Worm (Caenorhabditis elegans) whole organism, L4 larva: ENCODE data around the gene frm-8.
A peak's percentile ranks its signal among the peaks of the same experiment; 100 is the strongest.

Experiments
- F44E2.7 ChIP-seq: fragments of 200-800 bp; sonication (Bioruptor generic); IDR thresholded peaks from 2 replicates; pipeline ENCODE4 v2.1.2; 2022; ENCODE audit warnings: missing genetic modification characterization, missing compliant biosample characterization
- R02D3.7 ChIP-seq: fragments of 150-350 bp; sonication (generic microtip); optimal IDR thresholded peaks from 3 replicates; lab custom pipeline; 2014; ENCODE audit warnings: missing biosample characterization, missing genetic modification characterization
- T20F7.1 ChIP-seq: fragments of 200-800 bp; sonication (Bioruptor generic); optimal IDR thresholded peaks from 2 replicates; lab custom pipeline; 2018; ENCODE audit warnings: mild to moderate bottlenecking, missing genetic modification characterization, missing compliant biosample characterization
- Y105C5A.15 ChIP-seq: fragments of 200-800 bp; sonication (Bioruptor generic); IDR thresholded peaks from 2 replicates; pipeline ENCODE4 v1.3.6; 2022; ENCODE audit warnings: missing genetic modification characterization, missing compliant biosample characterization
- aha-1 ChIP-seq: fragments of 150-350 bp; peaks from one replicate; lab custom pipeline; 2014; ENCODE audit warnings: missing biosample characterization, missing genetic modification characterization
- aly-2 ChIP-seq: sonication (generic microtip); optimal IDR thresholded peaks from 2 replicates; lab custom pipeline; 2018; ENCODE audit warnings: missing biosample characterization, missing genetic modification characterization
- ama-1 ChIP-seq: fragments of 150-350 bp; optimal IDR thresholded peaks from 2 replicates; lab custom pipeline; 2014; ENCODE audit warnings: inconsistent platforms, mixed read lengths
- ceh-20 ChIP-seq: fragments of 200-800 bp; sonication (Bioruptor generic); IDR thresholded peaks from 2 replicates; pipeline ENCODE4 v1.3.6; 2022; ENCODE audit warnings: missing genetic modification reagents, missing genetic modification characterization, missing compliant biosample characterization
- ceh-28 ChIP-seq: fragments of 150-350 bp; optimal IDR thresholded peaks from 2 replicates; lab custom pipeline; 2014; ENCODE audit warnings: missing biosample characterization, missing genetic modification reagents, missing genetic modification characterization
- ceh-32 ChIP-seq: sonication (generic microtip); optimal IDR thresholded peaks from 2 replicates; lab custom pipeline; 2016; ENCODE audit warnings: mild to moderate bottlenecking, missing genetic modification characterization, missing compliant biosample characterization; ENCODE audit not compliant: poor library complexity
- daf-8 ChIP-seq: fragments of 200-800 bp; sonication (Bioruptor generic); IDR thresholded peaks from 2 replicates; pipeline ENCODE4 v1.3.6; 2022; ENCODE audit warnings: missing genetic modification characterization, missing compliant biosample characterization
- dmd-8 ChIP-seq: fragments of 200-800 bp; sonication (Bioruptor generic); IDR thresholded peaks from 2 replicates; pipeline ENCODE4 v1.3.6; 2022; ENCODE audit warnings: missing genetic modification characterization, missing compliant biosample characterization
- dpl-1 ChIP-seq: fragments of 150-350 bp; optimal IDR thresholded peaks from 2 replicates; lab custom pipeline; 2014; ENCODE audit warnings: missing biosample characterization, missing genetic modification reagents, missing genetic modification characterization
- duxl-1 ChIP-seq: sonication (generic microtip); optimal IDR thresholded peaks from 2 replicates; lab custom pipeline; 2016; ENCODE audit warnings: mild to moderate bottlenecking, missing genetic modification characterization, moderate library complexity, missing compliant biosample characterization; ENCODE audit not compliant: poor library complexity
- fkh-10 ChIP-seq: fragments of 150-350 bp; optimal IDR thresholded peaks from 2 replicates; lab custom pipeline; 2014; ENCODE audit warnings: missing biosample characterization, missing genetic modification reagents, missing genetic modification characterization
- hif-1 ChIP-seq, 2 experiments: sonication (generic microtip); optimal IDR thresholded peaks; 2 replicates each; lab custom pipeline; 2016 to 2017; ENCODE audit warnings: missing compliant biosample characterization in 2 of 2, missing genetic modification characterization in 2 of 2, missing genetic modification reagents in 2 of 2, missing genotype in 2 of 2, mild to moderate bottlenecking in 1 of 2
- hlh-11 ChIP-seq: fragments of 200-800 bp; sonication (Bioruptor generic); optimal IDR thresholded peaks from 2 replicates; lab custom pipeline; 2018; ENCODE audit warnings: mild to moderate bottlenecking, missing genetic modification characterization, missing compliant biosample characterization
- lim-7 ChIP-seq: fragments of 200-800 bp; sonication (Bioruptor generic); IDR thresholded peaks from 2 replicates; pipeline ENCODE4 v1.3.6; 2022; ENCODE audit warnings: missing genetic modification characterization, missing compliant biosample characterization
- lin-13 ChIP-seq: fragments of 150-350 bp; optimal IDR thresholded peaks from 2 replicates; lab custom pipeline; 2014; ENCODE audit warnings: missing biosample characterization, missing genetic modification reagents, missing genetic modification characterization
- lir-3 ChIP-seq: sonication (generic microtip); optimal IDR thresholded peaks from 2 replicates; lab custom pipeline; 2016; ENCODE audit warnings: mild to moderate bottlenecking, missing genetic modification characterization, missing compliant biosample characterization
- mdt-29 ChIP-seq: fragments of 200-800 bp; sonication (Bioruptor generic); IDR thresholded peaks from 2 replicates; pipeline ENCODE4 v1.3.6; 2022; ENCODE audit warnings: missing genetic modification reagents, missing genetic modification characterization, missing compliant biosample characterization
- mes-2 ChIP-seq: sonication (generic microtip); optimal IDR thresholded peaks from 2 replicates; lab custom pipeline; 2016; ENCODE audit warnings: missing genotype, mild to moderate bottlenecking, missing genetic modification characterization, missing compliant biosample characterization; ENCODE audit not compliant: poor library complexity, severe bottlenecking
- mxl-2 ChIP-seq: fragments of 200-800 bp; sonication (Bioruptor generic); conservative IDR thresholded peaks from 2 replicates; pipeline ENCODE4 v1.3.6; 2022; ENCODE audit warnings: missing genetic modification reagents, missing genetic modification characterization, missing compliant biosample characterization
- nhr-102 ChIP-seq: sonication (generic microtip); optimal IDR thresholded peaks from 2 replicates; lab custom pipeline; 2016; ENCODE audit warnings: mild to moderate bottlenecking, missing genetic modification characterization, moderate library complexity, missing compliant biosample characterization
- nhr-11 ChIP-seq: fragments of 150-350 bp; optimal IDR thresholded peaks from 2 replicates; lab custom pipeline; 2014; ENCODE audit warnings: missing biosample characterization, missing genetic modification characterization
- nhr-237 ChIP-seq: sonication (generic microtip); optimal IDR thresholded peaks from 2 replicates; lab custom pipeline; 2017; ENCODE audit warnings: missing biosample characterization, missing genetic modification characterization
- nhr-25 ChIP-seq: sonication (generic microtip); optimal IDR thresholded peaks from 2 replicates; lab custom pipeline; 2017; ENCODE audit warnings: missing genetic modification characterization, mild to moderate bottlenecking, missing compliant biosample characterization, antibody characterized with exemption, moderate library complexity, borderline replicate concordance; ENCODE audit not compliant: insufficient read depth
- nhr-28 ChIP-seq: fragments of 150-350 bp; optimal IDR thresholded peaks from 2 replicates; lab custom pipeline; 2014; ENCODE audit warnings: missing biosample characterization, missing genetic modification characterization
- nhr-77 ChIP-seq: fragments of 150-350 bp; optimal IDR thresholded peaks from 2 replicates; lab custom pipeline; 2014; ENCODE audit warnings: missing biosample characterization, missing genetic modification characterization
- pqm-1 ChIP-seq: sonication (generic microtip); optimal IDR thresholded peaks from 2 replicates; lab custom pipeline; 2017; ENCODE audit warnings: missing biosample characterization, missing genetic modification characterization
- saeg-2 ChIP-seq: fragments of 200-800 bp; sonication (Bioruptor generic); IDR thresholded peaks from 2 replicates; pipeline ENCODE4 v1.3.6; 2022; ENCODE audit warnings: missing genetic modification reagents, missing genetic modification characterization, missing compliant biosample characterization
- set-16 ChIP-seq: fragments of 200-800 bp; sonication (Bioruptor generic); IDR thresholded peaks from 2 replicates; pipeline ENCODE4 v1.3.6; 2022; ENCODE audit warnings: missing genetic modification reagents, missing genetic modification characterization, missing compliant biosample characterization
- zag-1 ChIP-seq: fragments of 150-350 bp; optimal IDR thresholded peaks from 2 replicates; lab custom pipeline; 2014; ENCODE audit warnings: missing biosample characterization, missing genetic modification characterization
- ztf-11 ChIP-seq: fragments of 150-350 bp; optimal IDR thresholded peaks from 2 replicates; lab custom pipeline; 2014; ENCODE audit warnings: missing biosample characterization, missing genetic modification characterization
- ztf-7 ChIP-seq: fragments of 150-350 bp; optimal IDR thresholded peaks from 2 replicates; lab custom pipeline; 2014; ENCODE audit warnings: missing biosample characterization, missing genetic modification characterization

Gene frm-8

ce11 chrIII:3170538-3170937, 48.4 kb downstream of the frm-8 start:
- TF ChIP-seq ztf-7 (no peak), ceh-28 (tag; lab: Kevin White, UChicago) (peak; percentile 98), nhr-77 (tag; lab: Kevin White, UChicago) (no peak), F44E2.7 (GFP tag; lab: Robert Waterston, UW) (no peak)

ce11 chrIII:3169279-3169678, 49.7 kb downstream of the frm-8 start:
- TF ChIP-seq lir-3 (no peak), duxl-1 (no peak), T20F7.1 (GFP tag; lab: Kevin White, UChicago) (no peak), dpl-1 (no peak), R02D3.7 (no peak), ceh-28 (tag; lab: Kevin White, UChicago) (no peak), fkh-10 (GFP tag; lab: Kevin White, UChicago) (no peak), daf-8 (GFP tag; lab: Robert Waterston, UW) (no peak), set-16 (GFP tag; lab: Robert Waterston, UW) (peak; percentile 79)

- TF ChIP-seq mdt-29 (no peak), saeg-2 (GFP tag; lab: Robert Waterston, UW) (no peak), nhr-11 (tag; lab: Kevin White, UChicago) (no peak), ztf-11 (tag; lab: Kevin White, UChicago) (no peak), ceh-32 (no peak), lin-13 (no peak)
These were observed 53.6 kb downstream of the frm-8 start, which contains the start of gene R148.5 for ce11 chrIII:3165309-3165708. Gene R148.5 (plus strand): TSS chrIII:3165639.

- TF ChIP-seq fkh-10 (GFP tag; lab: Kevin White, UChicago): no peak
- TF ChIP-seq ceh-20 (GFP tag; lab: Robert Waterston, UW): no peak
- no peak for TF ChIP-seq Y105C5A.15 (GFP tag; lab: Robert Waterston, UW)
- TF ChIP-seq nhr-102 (tag; lab: Kevin White, UChicago): no peak
- no peak for TF ChIP-seq aha-1
- no peak for TF ChIP-seq hif-1 (tag; optimal IDR thresholded peaks at IDR 0.05; lab: Kevin White, UChicago)
- no peak for TF ChIP-seq nhr-28 (tag; lab: Kevin White, UChicago)
- no peak for TF ChIP-seq lin-13
- TF ChIP-seq nhr-237 (tag; lab: Kevin White, UChicago): no peak
- no peak for TF ChIP-seq F44E2.7 (GFP tag; lab: Robert Waterston, UW)
- no peak for TF ChIP-seq ama-1 (lab: Kevin White, UChicago)
These were observed 55.5 kb downstream of the frm-8 start for ce11 chrIII:3163448-3163847.

- TF ChIP-seq mes-2: no peak
- no peak for TF ChIP-seq dmd-8 (GFP tag; lab: Robert Waterston, UW)
- no peak for TF ChIP-seq pqm-1 (tag; lab: Kevin White, UChicago)
- TF ChIP-seq nhr-28 (tag; lab: Kevin White, UChicago): peak; percentile 23
- TF ChIP-seq nhr-25 (tag; lab: Kevin White, UChicago): peak; percentile 73
These were observed 57.4 kb downstream of the frm-8 start for ce11 chrIII:3161600-3161999.

- TF ChIP-seq lim-7 (no peak), zag-1 (tag; lab: Kevin White, UChicago) (no peak), hlh-11 (no peak), ceh-32 (no peak), aly-2 (tag; lab: Kevin White, UChicago) (no peak), mxl-2 (GFP tag; lab: Robert Waterston, UW) (no peak)
These were observed 58.5 kb downstream of the frm-8 start for ce11 chrIII:3160490-3160889.
